Worm (Caenorhabditis elegans) whole organism, L2 larva: ENCODE measurements around the gene K03A11.5.

Source experiments
- lin-13 ChIP-seq: fragments of 150-350 bp; optimal IDR thresholded peaks from 2 replicates; lab custom pipeline; 2014; ENCODE audit warnings: missing biosample characterization, missing genetic modification reagents, missing genetic modification characterization
- mab-5 ChIP-seq: fragments of 150-350 bp; optimal IDR thresholded peaks from 2 replicates; lab custom pipeline; 2014; ENCODE audit warnings: missing biosample characterization, missing genetic modification characterization
- mdl-1 ChIP-seq, 2 experiments: fragments of 150-350 bp in 1 of 2; sonication (generic microtip) in 1 of 2; optimal IDR thresholded peaks; 2 replicates each; lab custom pipeline; 2017; ENCODE audit warnings: missing biosample characterization in 2 of 2, missing genetic modification characterization in 2 of 2
- sma-9 ChIP-seq, 2 experiments: fragments of 150-350 bp in 1 of 2; sonication (generic microtip) in 1 of 2; optimal IDR thresholded peaks; 2 replicates each; lab custom pipeline; 2014 to 2016; ENCODE audit warnings: missing genetic modification characterization in 2 of 2, mild to moderate bottlenecking in 1 of 2, missing biosample characterization in 1 of 2, missing compliant biosample characterization in 1 of 2, missing genetic modification reagents in 1 of 2, moderate library complexity in 1 of 2
- snpc-4 ChIP-seq: fragments of 150-350 bp; optimal IDR thresholded peaks from 2 replicates; lab custom pipeline; 2014; ENCODE audit warnings: missing biosample characterization, missing genetic modification characterization
- unc-39 ChIP-seq: fragments of 150-350 bp; optimal IDR thresholded peaks from 2 replicates; lab custom pipeline; 2014; ENCODE audit warnings: missing biosample characterization, missing genetic modification characterization
- zag-1 ChIP-seq: fragments of 150-350 bp; optimal IDR thresholded peaks from 2 replicates; lab custom pipeline; 2014; ENCODE audit warnings: missing biosample characterization, missing genetic modification characterization
- ztf-11 ChIP-seq: sonication (generic microtip); optimal IDR thresholded peaks from 2 replicates; lab custom pipeline; 2017; ENCODE audit warnings: missing biosample characterization, missing genetic modification characterization
- ztf-4 ChIP-seq: fragments of 150-350 bp; optimal IDR thresholded peaks from 2 replicates; lab custom pipeline; 2014; ENCODE audit warnings: missing biosample characterization, missing genetic modification characterization

DNA sequence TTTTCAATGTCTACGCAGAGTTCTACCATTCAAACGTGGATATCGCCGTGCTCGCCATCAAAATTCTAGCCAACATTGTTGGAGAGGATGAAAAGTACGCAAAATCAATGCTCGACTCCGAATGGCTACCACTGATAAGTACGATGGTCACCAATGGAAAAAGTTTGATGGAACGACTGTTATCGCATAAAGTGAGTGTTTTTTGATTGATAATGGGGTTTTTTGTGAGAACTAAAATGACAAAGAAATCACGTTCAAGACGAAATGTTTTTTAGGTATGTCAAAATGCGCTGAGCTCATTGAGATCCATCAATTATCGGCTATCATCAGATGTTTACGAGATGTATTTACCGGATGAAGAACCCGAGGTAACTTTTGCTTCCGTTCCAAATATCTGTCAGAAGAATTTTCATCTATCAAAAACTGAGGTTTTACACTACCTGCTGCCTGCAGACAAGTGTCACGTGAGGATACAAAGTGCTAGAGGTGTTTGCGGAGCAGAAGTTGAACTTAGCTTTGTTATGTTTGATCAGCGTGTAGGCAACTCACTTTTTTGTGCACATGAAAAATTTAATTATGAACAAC, 42.9 kb downstream of the K03A11.5 start:
- TF ChIP-seq unc-39 (tag; lab: Kevin White, UChicago) = no peak
- no peak for TF ChIP-seq zag-1 (tag; lab: Kevin White, UChicago)
- peak; percentile 7 for TF ChIP-seq sma-9 (GFP tag; optimal IDR thresholded peaks at IDR 0.05; lab: Kevin White, UChicago)
- TF ChIP-seq sma-9 (tag; optimal IDR thresholded peaks at IDR 0.05; lab: Kevin White, UChicago) = no peak
- no peak for TF ChIP-seq ztf-4 (tag; lab: Kevin White, UChicago)
- TF ChIP-seq snpc-4 = no peak
- no peak for TF ChIP-seq lin-13 (GFP tag; lab: Kevin White, UChicago)
- TF ChIP-seq mab-5 (tag; lab: Kevin White, UChicago) = no peak
- no peak for TF ChIP-seq ztf-11 (tag; lab: Kevin White, UChicago)
- TF ChIP-seq mdl-1 (tag; optimal IDR thresholded peaks at IDR 0.05; lab: Kevin White, UChicago) = no peak
